Worm (Caenorhabditis elegans): ENCODE data around the gene Y39F10A.3.

ce11 chrII:803009-803408 lies 20.2 kb upstream of the Y39F10A.3 start, which contains the start of gene F46F5.13:
- TF ChIP-seq dpl-1 (GFP tag; optimal IDR thresholded peaks at IDR 0.05) (no peak), unc-130 (GFP tag; optimal IDR thresholded peaks at IDR 0.05) (no peak), unc-62 (GFP tag; optimal IDR thresholded peaks at IDR 0.05) (no peak), F52B5.7 (tag; optimal IDR thresholded peaks at IDR 0.05) (no peak), snpc-1.3 (tag; optimal IDR thresholded peaks at IDR 0.05; ENCODE audit: insufficient read depth) (no peak), bed-2 (GFP tag; IDR thresholded peaks at IDR 0.05) (no peak), lin-35 (GFP tag; optimal IDR thresholded peaks at IDR 0.05) (no peak), snpc-4 (GFP tag; optimal IDR thresholded peaks at IDR 0.05) (no peak), snpc-4 (tag; optimal IDR thresholded peaks at IDR 0.05) (no peak), let-607 (tag; optimal IDR thresholded peaks at IDR 0.05) (no peak), ceh-27 (GFP tag; optimal IDR thresholded peaks at IDR 0.05) (no peak)
